Worm (Caenorhabditis elegans) whole organism, early embryonic: ENCODE results near the gene R52.6.

Source experiments
- ama-1 ChIP-seq: fragments of 150-350 bp; optimal IDR thresholded peaks from 2 replicates; lab custom pipeline; 2014
- hmbx-1 ChIP-seq: sonication (generic microtip); optimal IDR thresholded peaks from 2 replicates; lab custom pipeline; 2016; ENCODE audit warnings: mild to moderate bottlenecking, missing genetic modification characterization, missing compliant biosample characterization
- hmg-4 ChIP-seq: fragments of 200-800 bp; sonication (Bioruptor generic); optimal IDR thresholded peaks from 2 replicates; lab custom pipeline; 2018; ENCODE audit warnings: mild to moderate bottlenecking, missing genetic modification characterization, missing compliant biosample characterization
- tbx-37 ChIP-seq: fragments of 200-800 bp; sonication (Bioruptor generic); conservative IDR thresholded peaks from 2 replicates; pipeline ENCODE4 v1.3.6; 2022; ENCODE audit warnings: missing genetic modification reagents, missing genetic modification characterization, missing compliant biosample characterization

DNA sequence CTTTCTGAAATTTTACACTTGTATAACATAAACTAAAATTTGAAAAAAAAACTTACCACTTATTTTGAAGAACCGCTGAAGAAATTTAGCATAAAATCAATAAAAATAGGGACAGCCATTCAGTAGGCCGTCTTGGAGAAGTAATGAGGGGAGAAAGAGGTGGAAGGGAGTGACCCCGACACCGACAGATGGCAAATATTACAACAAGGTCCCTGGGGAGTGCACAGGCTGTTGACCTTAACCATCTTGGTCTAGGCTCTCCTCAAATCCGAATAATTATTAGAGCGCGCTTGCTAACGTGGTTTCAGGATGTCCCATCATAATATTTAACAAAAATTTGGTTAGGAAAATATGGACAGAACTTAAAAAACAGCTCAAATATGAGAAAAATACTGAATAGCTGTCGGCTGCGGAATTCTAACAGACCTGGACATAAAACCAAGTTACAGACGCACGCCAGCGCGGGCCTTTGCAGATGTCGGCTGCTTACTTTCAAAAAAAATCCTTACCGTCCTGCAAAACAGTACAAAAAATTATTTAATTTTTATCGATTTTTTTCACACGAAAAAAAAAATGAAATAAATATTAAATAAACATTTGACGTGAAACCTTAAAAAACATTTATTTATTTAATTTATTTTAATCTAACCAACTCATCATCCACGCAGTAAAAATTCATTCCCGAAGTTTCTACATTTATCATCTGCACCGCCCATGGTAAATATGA is 17.8 kb downstream of the R52.6 start, which contains the start of gene T16A1.2:
- TF ChIP-seq hmbx-1 (tag; lab: Kevin White, UChicago) = no peak
- TF ChIP-seq hmg-4 (GFP tag; lab: Kevin White, UChicago) = no peak
- TF ChIP-seq ama-1 (lab: Kevin White, UChicago) = no peak
- no peak for TF ChIP-seq tbx-37 (GFP tag; lab: Robert Waterston, UW)
